Worm (Caenorhabditis elegans): Measurements from ENCODE around the gene tomm-40.

The tomm-40 gene

ce11 chrII:8931405-8932149 lies 41.8 kb downstream of the tomm-40 start:
- TF ChIP-seq mep-1 (tag; optimal IDR thresholded peaks at IDR 0.05) (no peak), dsc-1 (tag; optimal IDR thresholded peaks at IDR 0.05) (peak; percentile 4), snpc-4 (tag; optimal IDR thresholded peaks at IDR 0.05) (no peak), tlp-1 (tag; optimal IDR thresholded peaks at IDR 0.05) (no peak), ces-1 (GFP tag; optimal IDR thresholded peaks at IDR 0.05) (no peak), ceh-82 (tag; optimal IDR thresholded peaks at IDR 0.05) (peak in 1 of 3 experiments; percentile 19), unc-130 (tag; optimal IDR thresholded peaks at IDR 0.05) (peak; percentile 15), unc-98 (GFP tag; IDR thresholded peaks at IDR 0.05) (no peak), nhr-76 (tag; optimal IDR thresholded peaks at IDR 0.05) (no peak), zip-4 (GFP tag; optimal IDR thresholded peaks at IDR 0.05) (no peak), xbp-1 (tag; optimal IDR thresholded peaks at IDR 0.05) (peak; percentile 25), unc-62 (GFP tag; optimal IDR thresholded peaks at IDR 0.05) (no peak), egl-27 (tag; optimal IDR thresholded peaks at IDR 0.05) (no peak), elt-2 (tag; optimal IDR thresholded peaks at IDR 0.05) (no peak), dpl-1 (GFP tag; optimal IDR thresholded peaks at IDR 0.05) (peak in 1 of 3 experiments; percentile 13), hlh-4 (tag; optimal IDR thresholded peaks at IDR 0.05) (no peak), jun-1 (tag; optimal IDR thresholded peaks at IDR 0.05) (no peak), ztf-11 (tag; optimal IDR thresholded peaks at IDR 0.05) (no peak), nhr-12 (tag; optimal IDR thresholded peaks at IDR 0.05) (no peak), grh-1 (GFP tag; IDR thresholded peaks at IDR 0.05) (no peak), ztf-4 (tag; optimal IDR thresholded peaks at IDR 0.05) (no peak), unc-30 (tag; optimal IDR thresholded peaks at IDR 0.05) (no peak), aha-1 (tag; optimal IDR thresholded peaks at IDR 0.05) (no peak), nhr-20 (tag; optimal IDR thresholded peaks at IDR 0.05) (peak; percentile 25), ets-5 (GFP tag; IDR thresholded peaks at IDR 0.05) (no peak), C34B4.2 (tag; optimal IDR thresholded peaks at IDR 0.05) (no peak), swsn-7 (tag; optimal IDR thresholded peaks at IDR 0.05) (peak; percentile 21), nhr-77 (tag; optimal IDR thresholded peaks at IDR 0.05) (no peak), mef-2 (tag; optimal IDR thresholded peaks at IDR 0.05) (no peak), ceh-90 (tag; optimal IDR thresholded peaks at IDR 0.05) (no peak), alr-1 (tag; optimal IDR thresholded peaks at IDR 0.05; ENCODE audit: borderline replicate concordance) (no peak), mab-9 (GFP tag; IDR thresholded peaks at IDR 0.05) (no peak), lin-35 (GFP tag; optimal IDR thresholded peaks at IDR 0.05) (peak; percentile 29 to 31), aly-2 (tag; optimal IDR thresholded peaks at IDR 0.05) (no peak), lin-13 (GFP tag; optimal IDR thresholded peaks at IDR 0.05) (no peak), fos-1 (tag; optimal IDR thresholded peaks at IDR 0.05) (no peak), nhr-11 (tag; optimal IDR thresholded peaks at IDR 0.05) (no peak), lin-14 (GFP tag; optimal IDR thresholded peaks at IDR 0.05) (peak; percentile 76), ceh-88 (GFP tag; IDR thresholded peaks at IDR 0.05) (no peak), egl-13 (tag; optimal IDR thresholded peaks at IDR 0.05) (no peak), rnt-1 (tag; optimal IDR thresholded peaks at IDR 0.05) (no peak), pag-3 (tag; optimal IDR thresholded peaks at IDR 0.05; ENCODE audit: borderline replicate concordance, insufficient read depth) (no peak), unc-86 (tag; optimal IDR thresholded peaks at IDR 0.05) (no peak), zag-1 (tag; optimal IDR thresholded peaks at IDR 0.05) (no peak), fkh-10 (GFP tag; optimal IDR thresholded peaks at IDR 0.05) (no peak), nhr-90 (tag; optimal IDR thresholded peaks at IDR 0.05; ENCODE audit: poor library complexity) (no peak), C04F5.9 (tag; optimal IDR thresholded peaks at IDR 0.05) (no peak), elt-3 (tag; optimal IDR thresholded peaks at IDR 0.05) (no peak), pax-3 (tag; optimal IDR thresholded peaks at IDR 0.05) (no peak), vab-15 (tag; optimal IDR thresholded peaks at IDR 0.05) (no peak), efl-1 (optimal IDR thresholded peaks at IDR 0.05) (no peak), efl-1 (GFP tag; optimal IDR thresholded peaks at IDR 0.05 in 1 of 2) (peak; percentile 3 to 6)

Measured in whole organism, L1 larva.